Fruit fly (Drosophila melanogaster) whole organism, embryonic: ENCODE measurements around the gene Nnp-1.
A peak's percentile ranks its signal among the peaks of the same experiment; 100 is the strongest.

Experiments used
- CG10321 ChIP-seq: fragments of 200-800 bp; sonication (Bioruptor generic); IDR thresholded peaks from 2 replicates; pipeline ENCODE4 v1.3.6; 2022; ENCODE audit warnings: missing biosample characterization, missing genetic modification characterization
- CG13123 ChIP-seq: fragments of 200-800 bp; sonication (Bioruptor generic); optimal IDR thresholded peaks from 2 replicates; lab custom pipeline; 2016; ENCODE audit warnings: missing biosample characterization, missing genetic modification characterization
- CG14710 ChIP-seq: fragments of 200-800 bp; sonication (Bioruptor generic); optimal IDR thresholded peaks from 3 replicates; lab custom pipeline; 2019; ENCODE audit warnings: missing biosample characterization, mild to moderate bottlenecking, missing genetic modification characterization, moderate library complexity
- CG17328 ChIP-seq: fragments of 200-800 bp; sonication (Bioruptor generic); IDR thresholded peaks from 2 replicates; pipeline ENCODE4 v1.3.6; 2022; ENCODE audit warnings: missing biosample characterization, missing genetic modification characterization
- CG2712 ChIP-seq: fragments of 200-800 bp; optimal IDR thresholded peaks from 3 replicates; lab custom pipeline; 2019; ENCODE audit warnings: missing biosample characterization, mild to moderate bottlenecking, missing genetic modification characterization, moderate library complexity
- CG3065 ChIP-seq: fragments of 200-800 bp; sonication (Bioruptor generic); optimal IDR thresholded peaks from 2 replicates; lab custom pipeline; 2016; ENCODE audit warnings: missing biosample characterization, missing genetic modification characterization
- CG31224 ChIP-seq: fragments of 200-800 bp; sonication (Bioruptor generic); IDR thresholded peaks from 2 replicates; pipeline ENCODE4 v1.3.6; 2022; ENCODE audit warnings: missing biosample characterization, missing genetic modification characterization
- CG34376 ChIP-seq: fragments of 200-800 bp; sonication (Bioruptor generic); optimal IDR thresholded peaks from 2 replicates; lab custom pipeline; 2018; ENCODE audit warnings: missing biosample characterization, mild to moderate bottlenecking, missing genetic modification characterization
- CG6683 ChIP-seq: fragments of 200-800 bp; sonication (Bioruptor generic); optimal IDR thresholded peaks from 2 replicates; lab custom pipeline; 2017; ENCODE audit warnings: missing biosample characterization, mild to moderate bottlenecking, missing genetic modification characterization, missing genetic modification reagents
- CG7271 ChIP-seq: fragments of 200-800 bp; sonication (Bioruptor generic); optimal IDR thresholded peaks from 2 replicates; lab custom pipeline; 2018; ENCODE audit warnings: missing biosample characterization, mild to moderate bottlenecking, missing genetic modification characterization, moderate library complexity
- CG7556 ChIP-seq: fragments of 200-800 bp; sonication (Bioruptor generic); optimal IDR thresholded peaks from 2 replicates; lab custom pipeline; 2017; ENCODE audit warnings: missing biosample characterization, mild to moderate bottlenecking, missing genetic modification characterization
- CG7963 ChIP-seq: fragments of 200-800 bp; sonication (Bioruptor generic); IDR thresholded peaks from 3 replicates; pipeline ENCODE4 v1.3.6; 2022; ENCODE audit warnings: missing biosample characterization, missing genetic modification characterization; ENCODE audit not compliant: partially characterized antibody
- CG7987 ChIP-seq: fragments of 200-800 bp; sonication (Bioruptor generic); optimal IDR thresholded peaks from 2 replicates; lab custom pipeline; 2018; ENCODE audit warnings: missing biosample characterization, mild to moderate bottlenecking, missing genetic modification characterization, moderate library complexity
- CG8281 ChIP-seq: fragments of 200-800 bp; sonication (Bioruptor generic); optimal IDR thresholded peaks from 2 replicates; lab custom pipeline; 2018; ENCODE audit warnings: missing biosample characterization, mild to moderate bottlenecking, missing genetic modification characterization, moderate library complexity
- CG8290 ChIP-seq, 3 experiments: fragments of 200-800 bp; sonication (Bioruptor generic); optimal IDR thresholded peaks; 2 replicates each; lab custom pipeline; 2016 to 2019; ENCODE audit warnings: missing biosample characterization in 3 of 3, missing genetic modification characterization in 3 of 3, mild to moderate bottlenecking in 2 of 3, moderate library complexity in 1 of 3
- CG9437 ChIP-seq: fragments of 200-800 bp; sonication (Bioruptor generic); optimal IDR thresholded peaks from 2 replicates; lab custom pipeline; 2018; ENCODE audit warnings: missing biosample characterization, mild to moderate bottlenecking, missing genetic modification characterization
- CG9817 ChIP-seq: fragments of 200-800 bp; sonication (Bioruptor generic); optimal IDR thresholded peaks from 2 replicates; lab custom pipeline; 2018; ENCODE audit warnings: missing biosample characterization, mild to moderate bottlenecking, missing genetic modification characterization, moderate library complexity
- Dp ChIP-seq: fragments of 200-800 bp; sonication (Bioruptor generic); optimal IDR thresholded peaks from 2 replicates; lab custom pipeline; 2018; ENCODE audit warnings: missing biosample characterization, mild to moderate bottlenecking, missing genetic modification characterization, moderate library complexity
- E2f2 ChIP-seq: fragments of 200-800 bp; sonication (Bioruptor generic); IDR thresholded peaks from 2 replicates; pipeline ENCODE4 v1.3.6; 2022; ENCODE audit warnings: missing biosample characterization, missing genetic modification characterization
- MTF-1 ChIP-seq: fragments of 200-800 bp; sonication (Bioruptor generic); optimal IDR thresholded peaks from 2 replicates; lab custom pipeline; 2018; ENCODE audit warnings: missing biosample characterization, mild to moderate bottlenecking, missing genetic modification characterization, borderline replicate concordance
- Ssrp ChIP-seq: fragments of 200-800 bp; sonication (Bioruptor generic); optimal IDR thresholded peaks from 2 replicates; lab custom pipeline; 2018; ENCODE audit warnings: missing biosample characterization, mild to moderate bottlenecking, missing genetic modification characterization, moderate library complexity
- ato ChIP-seq: fragments of 200-800 bp; sonication (Bioruptor generic); IDR thresholded peaks from 2 replicates; pipeline ENCODE4 v1.3.6; 2022; ENCODE audit warnings: missing biosample characterization, missing genetic modification characterization; ENCODE audit not compliant: partially characterized antibody
- az2 ChIP-seq: fragments of 200-800 bp; sonication (Bioruptor generic); optimal IDR thresholded peaks from 3 replicates; lab custom pipeline; 2016; ENCODE audit warnings: missing biosample characterization, missing genetic modification characterization
- cato ChIP-seq: fragments of 200-800 bp; sonication (Bioruptor generic); optimal IDR thresholded peaks from 2 replicates; lab custom pipeline; 2016; ENCODE audit warnings: missing biosample characterization, missing genetic modification characterization, borderline replicate concordance
- caup ChIP-seq: fragments of 200-800 bp; sonication (Bioruptor generic); optimal IDR thresholded peaks from 3 replicates; lab custom pipeline; 2017; ENCODE audit warnings: missing biosample characterization, mild to moderate bottlenecking, missing genetic modification characterization, moderate library complexity; ENCODE audit not compliant: severe bottlenecking
- chif ChIP-seq, 2 experiments: fragments of 200-800 bp; sonication (Bioruptor generic); optimal IDR thresholded peaks; 3 replicates each; lab custom pipeline; 2016; ENCODE audit warnings: missing biosample characterization in 2 of 2, missing genetic modification characterization in 2 of 2
- croc ChIP-seq: fragments of 200-800 bp; sonication (Bioruptor generic); conservative IDR thresholded peaks from 3 replicates; pipeline ENCODE4 v1.3.6; 2022; ENCODE audit warnings: missing biosample characterization, missing genetic modification characterization
- danr ChIP-seq: fragments of 200-800 bp; sonication (Bioruptor generic); IDR thresholded peaks from 2 replicates; pipeline ENCODE4 v1.3.6; 2022; ENCODE audit warnings: missing biosample characterization, missing genetic modification characterization
- dysf ChIP-seq: fragments of 200-800 bp; sonication (Bioruptor generic); IDR thresholded peaks from 3 replicates; pipeline ENCODE4 v1.3.6; 2022; ENCODE audit warnings: missing biosample characterization, missing genetic modification characterization
- ftz-f1 ChIP-seq: fragments of 200-800 bp; sonication (Bioruptor generic); optimal IDR thresholded peaks from 2 replicates; lab custom pipeline; 2016; ENCODE audit warnings: missing biosample characterization, missing genetic modification characterization
- gro ChIP-seq: fragments of 200-800 bp; sonication (Bioruptor generic); optimal IDR thresholded peaks from 2 replicates; lab custom pipeline; 2016; ENCODE audit warnings: missing biosample characterization, missing genetic modification characterization
- hb ChIP-seq: fragments of 200-800 bp; sonication (Bioruptor generic); IDR thresholded peaks from 3 replicates; pipeline ENCODE4 v1.3.6; 2022; ENCODE audit warnings: missing biosample characterization, missing genetic modification characterization; ENCODE audit not compliant: partially characterized antibody
- insv ChIP-seq, 2 experiments: fragments of 200-800 bp; sonication (Bioruptor generic); optimal IDR thresholded peaks; 3 replicates each; lab custom pipeline; 2016 to 2018; ENCODE audit warnings: missing biosample characterization in 2 of 2, missing genetic modification characterization in 2 of 2
- org-1 ChIP-seq: fragments of 200-800 bp; sonication (Bioruptor generic); optimal IDR thresholded peaks from 2 replicates; lab custom pipeline; 2017; ENCODE audit warnings: missing biosample characterization, missing genetic modification characterization
- pan ChIP-seq, 4 experiments: fragments of >200 bp in 3 of 4; fragments of 200-800 bp in 1 of 4; sonication (Bioruptor generic) in 1 of 4; optimal IDR thresholded peaks in 3 of 4; IDR thresholded peaks in 1 of 4; 2 replicates each; pipeline versions ENCODE4 v1.3.6 to Lab custom; 2017 to 2022; ENCODE audit warnings: missing biosample characterization in 2 of 4, missing genetic modification characterization in 2 of 4, mixed read lengths in 1 of 4
- pb ChIP-seq: fragments of 200-800 bp; sonication (Bioruptor generic); optimal IDR thresholded peaks from 3 replicates; lab custom pipeline; 2016; ENCODE audit warnings: missing biosample characterization, missing genetic modification characterization
- peb ChIP-seq: fragments of 200-800 bp; sonication (Bioruptor generic); IDR thresholded peaks from 2 replicates; pipeline ENCODE4 v1.3.6; 2022; ENCODE audit warnings: missing biosample characterization, missing genetic modification characterization
- pzg ChIP-seq: fragments of 200-800 bp; sonication (Bioruptor generic); optimal IDR thresholded peaks from 3 replicates; lab custom pipeline; 2018; ENCODE audit warnings: missing biosample characterization, mild to moderate bottlenecking, missing genetic modification characterization, moderate library complexity
- rib ChIP-seq: fragments of 200-800 bp; sonication (Bioruptor generic); IDR thresholded peaks from 2 replicates; pipeline ENCODE4 v1.3.6; 2022; ENCODE audit warnings: missing biosample characterization, missing genetic modification characterization
- scrt ChIP-seq: fragments of 200-800 bp; sonication (Bioruptor generic); optimal IDR thresholded peaks from 2 replicates; lab custom pipeline; 2018; ENCODE audit warnings: missing biosample characterization, mild to moderate bottlenecking, missing genetic modification characterization, moderate library complexity
- sens-2 ChIP-seq: fragments of 200-800 bp; sonication (Bioruptor generic); IDR thresholded peaks from 2 replicates; pipeline ENCODE4 v1.3.6; 2022; ENCODE audit warnings: missing biosample characterization, missing genetic modification characterization
- so ChIP-seq: fragments of 200-800 bp; sonication (Bioruptor generic); IDR thresholded peaks from 3 replicates; pipeline ENCODE4 v1.3.6; 2022; ENCODE audit warnings: missing biosample characterization, missing genetic modification characterization
- sqz ChIP-seq: fragments of 200-800 bp; sonication (Bioruptor generic); optimal IDR thresholded peaks from 3 replicates; lab custom pipeline; 2018; ENCODE audit warnings: missing biosample characterization, mild to moderate bottlenecking, missing genetic modification characterization
- tio ChIP-seq: fragments of 200-800 bp; sonication (Bioruptor generic); optimal IDR thresholded peaks from 2 replicates; lab custom pipeline; 2017; ENCODE audit warnings: missing biosample characterization, missing genetic modification characterization, inconsistent platforms
- unc-4 ChIP-seq: fragments of 200-800 bp; sonication (Bioruptor generic); IDR thresholded peaks from 2 replicates; pipeline ENCODE4 v1.3.6; 2022; ENCODE audit warnings: missing biosample characterization, missing genetic modification characterization; ENCODE audit not compliant: partially characterized antibody
- usp ChIP-seq: fragments of >200 bp; optimal IDR thresholded peaks from 2 replicates; lab custom pipeline; 2017; ENCODE audit warnings: missing biosample characterization, missing genetic modification characterization
- zen2 ChIP-seq: fragments of 200-800 bp; sonication (Bioruptor generic); IDR thresholded peaks from 3 replicates; pipeline ENCODE4 v1.3.6; 2022; ENCODE audit warnings: missing biosample characterization, missing genetic modification characterization; ENCODE audit not compliant: partially characterized antibody
- zf30C ChIP-seq: fragments of 200-800 bp; sonication (Bioruptor generic); optimal IDR thresholded peaks from 3 replicates; lab custom pipeline; 2018; ENCODE audit warnings: missing biosample characterization, mild to moderate bottlenecking, missing genetic modification characterization

Nnp-1 gene

dm6 chr2L:13387255-13387654 lies 21.3 kb upstream of the Nnp-1 start, which contains the start of the genes Ing5 and CG7099 (continued):
- peak; percentile 88 for TF ChIP-seq CG34376 (GFP tag; lab: Kevin White, UChicago)
- TF ChIP-seq org-1 (GFP tag; lab: Kevin White, UChicago) = peak; percentile 84
- peak; percentile 97 for TF ChIP-seq CG2712 (tag; lab: Kevin White, UChicago)
- TF ChIP-seq CG7556 (GFP tag; lab: Kevin White, UChicago) = peak; percentile 92
- peak; percentile 95 for TF ChIP-seq caup (GFP tag; lab: Kevin White, UChicago)
- TF ChIP-seq az2 (GFP tag; lab: Kevin White, UChicago) = peak; percentile 97
- TF ChIP-seq zen2 (GFP tag; lab: Robert Waterston, UW) = no peak; the same call in 2 of the 3 replicates
- TF ChIP-seq gro (GFP tag; lab: Kevin White, UChicago) = peak; percentile 91
- peak; percentile 94 for TF ChIP-seq so
- peak; percentile 45; the same call in 2 of the 3 replicates for TF ChIP-seq CG7963 (GFP tag; lab: Robert Waterston, UW)
- TF ChIP-seq dysf (GFP tag; lab: Robert Waterston, UW) = peak; percentile 96
- TF ChIP-seq sqz (GFP tag; lab: Kevin White, UChicago) = no peak
- TF ChIP-seq peb = peak; percentile 94
- peak; percentile 96 for TF ChIP-seq CG17328 (GFP tag; lab: Robert Waterston, UW)
- no peak for TF ChIP-seq zf30C (GFP tag; lab: Kevin White, UChicago)
- peak; percentile 96 for TF ChIP-seq CG8290 (GFP tag; optimal IDR thresholded peaks at IDR 0.05; lab: Kevin White, UChicago)
- peak in 1 of 2 experiments; percentile 92 for TF ChIP-seq CG8290 (tag; optimal IDR thresholded peaks at IDR 0.05; lab: Kevin White, UChicago)
- TF ChIP-seq scrt (GFP tag; lab: Kevin White, UChicago) = peak; percentile 92
- peak; percentile 96 for TF ChIP-seq CG14710 (tag; lab: Kevin White, UChicago)
- TF ChIP-seq Ssrp (tag; lab: Kevin White, UChicago) = peak; percentile 97
- TF ChIP-seq CG3065 = peak; percentile 95
- TF ChIP-seq CG7987 (GFP tag; lab: Kevin White, UChicago) = peak; percentile 89
- peak; percentile 18 for TF ChIP-seq ftz-f1 (GFP tag; lab: Kevin White, UChicago)
- peak; percentile 50 for TF ChIP-seq Dp (GFP tag; lab: Kevin White, UChicago)
- TF ChIP-seq tio (GFP tag; lab: Kevin White, UChicago) = peak; percentile 96
- TF ChIP-seq CG8281 (tag; lab: Kevin White, UChicago) = peak; percentile 85
- TF ChIP-seq CG9437 (GFP tag; lab: Kevin White, UChicago) = peak; percentile 86
- peak; percentile 95 for TF ChIP-seq CG13123 (GFP tag; lab: Kevin White, UChicago)
- 0 out of 2 replicates have a peak, but pooled peaks have one; percentile 23 for TF ChIP-seq ato (GFP tag; lab: Robert Waterston, UW)
- TF ChIP-seq MTF-1 = peak; percentile 83
- peak; percentile 94 for TF ChIP-seq cato
- TF ChIP-seq danr (GFP tag; lab: Robert Waterston, UW) = peak; percentile 90
- peak; percentile 89 for TF ChIP-seq CG7271 (tag; lab: Kevin White, UChicago)
- peak; percentile 67 for TF ChIP-seq pb (GFP tag; lab: Kevin White, UChicago)
- peak; percentile 57 for TF ChIP-seq pzg (GFP tag; lab: Kevin White, UChicago)
- peak; percentile 60 for TF ChIP-seq unc-4 (GFP tag; lab: Robert Waterston, UW)
- no peak for TF ChIP-seq usp (GFP tag; lab: Kevin White, UChicago)
- peak; percentile 92 for TF ChIP-seq sens-2
- TF ChIP-seq rib = peak; percentile 93
- peak; percentile 97 for TF ChIP-seq CG9817
- peak; percentile 93 for TF ChIP-seq CG31224
- TF ChIP-seq CG6683 (GFP tag; lab: Kevin White, UChicago) = peak; percentile 85
- peak; percentile 94 for TF ChIP-seq croc (GFP tag; lab: Robert Waterston, UW)
- TF ChIP-seq chif (GFP tag; optimal IDR thresholded peaks at IDR 0.05; lab: Kevin White, UChicago) = peak; percentile 86 to 93
- TF ChIP-seq E2f2 (GFP tag; lab: Robert Waterston, UW) = peak; percentile 81
- TF ChIP-seq CG10321 = peak; percentile 73
- no peak for TF ChIP-seq pan (optimal IDR thresholded peaks at IDR 0.05; lab: Kevin White, UChicago)
- TF ChIP-seq pan (GFP tag; optimal IDR thresholded peaks at IDR 0.05 in 1 of 2, IDR thresholded peaks at IDR 0.05 in 1 of 2) = peak in 1 of 2 experiments; percentile 97
- TF ChIP-seq insv (GFP tag; optimal IDR thresholded peaks at IDR 0.05; lab: Kevin White, UChicago) = peak in 1 of 2 experiments; percentile 73
- peak; percentile 76; the same call in 2 of the 3 replicates for TF ChIP-seq hb (GFP tag; lab: Robert Waterston, UW)
